Fruit fly (Drosophila melanogaster): ENCODE results near the gene CG32485.
A peak's percentile ranks its signal among the peaks of the same experiment; 100 is the strongest.

CG32485 gene

dm6 chr3L:3052110-3052871 is 2.2 kb downstream of the CG32485 start, which contains the start of gene CG1271 (continued):
- no peak for TF ChIP-seq pita (GFP tag; optimal IDR thresholded peaks at IDR 0.05)
- peak; percentile 19 for TF ChIP-seq sd (tag; optimal IDR thresholded peaks at IDR 0.05)
- TF ChIP-seq CG18476 (GFP tag; optimal IDR thresholded peaks at IDR 0.05) = peak; percentile 52
- TF ChIP-seq Dbx (GFP tag; IDR thresholded peaks at IDR 0.05) = peak; percentile 41; the same call in 1 of the 3 replicates
- TF ChIP-seq lov (optimal IDR thresholded peaks at IDR 0.05) = no peak
- TF ChIP-seq lov (GFP tag; IDR thresholded peaks at IDR 0.05) = no peak
- TF ChIP-seq CG7928 (GFP tag; optimal IDR thresholded peaks at IDR 0.05) = peak; percentile 80
- no peak for TF ChIP-seq CG3407 (GFP tag; optimal IDR thresholded peaks at IDR 0.05)
- TF ChIP-seq GATAe (GFP tag; conservative IDR thresholded peaks at IDR 0.05) = peak; percentile 80
- no peak for TF ChIP-seq Hey (tag; optimal IDR thresholded peaks at IDR 0.05)
- TF ChIP-seq CG14860 (GFP tag; IDR thresholded peaks at IDR 0.05; ENCODE audit: partially characterized antibody) = no peak
- peak; percentile 57 for TF ChIP-seq CG13424 (tag; optimal IDR thresholded peaks at IDR 0.05)
- TF ChIP-seq CG6791 (GFP tag; IDR thresholded peaks at IDR 0.05; ENCODE audit: partially characterized antibody) = no peak
- TF ChIP-seq Bdp1 (GFP tag; optimal IDR thresholded peaks at IDR 0.05) = peak; percentile 28
- TF ChIP-seq sob (GFP tag; IDR thresholded peaks at IDR 0.05) = peak; percentile 72
- peak; percentile 25 for TF ChIP-seq CTCF (GFP tag; optimal IDR thresholded peaks at IDR 0.05)

- TF ChIP-seq CG10366 (GFP tag; IDR thresholded peaks at IDR 0.05) (no peak), Dip2 (GFP tag; IDR thresholded peaks at IDR 0.05) (no peak), disco-r (GFP tag; optimal IDR thresholded peaks at IDR 0.05) (no peak), CG15011 (GFP tag; optimal IDR thresholded peaks at IDR 0.05) (no peak), sug (tag; optimal IDR thresholded peaks at IDR 0.05) (peak; percentile 96), nerfin-2 (GFP tag; IDR thresholded peaks at IDR 0.05; ENCODE audit: partially characterized antibody) (no peak), Pdp1 (GFP tag; optimal IDR thresholded peaks at IDR 0.05) (peak in 1 of 2 experiments; percentile 11), grn (GFP tag; optimal IDR thresholded peaks at IDR 0.05) (peak; percentile 45)
Observed at dm6 chr3L:3054099-3054498, 4.0 kb downstream of the CG32485 start.

- TF ChIP-seq so (GFP tag; IDR thresholded peaks at IDR 0.05) (no peak), Bgb (GFP tag; IDR thresholded peaks at IDR 0.05; ENCODE audit: partially characterized antibody) (peak; percentile 35), CG7963 (GFP tag; IDR thresholded peaks at IDR 0.05; ENCODE audit: partially characterized antibody) (peak; percentile 67), CG9932 (GFP tag; IDR thresholded peaks at IDR 0.05) (no peak), hb (GFP tag; IDR thresholded peaks at IDR 0.05; ENCODE audit: partially characterized antibody) (peak; percentile 59; the same call in 1 of the 3 replicates), Dp (GFP tag; optimal IDR thresholded peaks at IDR 0.05) (peak; percentile 98), stwl (tag; optimal IDR thresholded peaks at IDR 0.05) (peak; percentile 48), peb (GFP tag; IDR thresholded peaks at IDR 0.05) (no peak), inv (GFP tag; IDR thresholded peaks at IDR 0.05; ENCODE audit: partially characterized antibody) (0 out of 2 replicates have a peak, but pooled peaks have one; percentile 19), dm (GFP tag; optimal IDR thresholded peaks at IDR 0.05) (peak; percentile 63), zen2 (GFP tag; IDR thresholded peaks at IDR 0.05; ENCODE audit: partially characterized antibody) (peak; percentile 64; the same call in 1 of the 3 replicates), Med (GFP tag) (peak; percentile 70), CTCF (GFP tag; optimal IDR thresholded peaks at IDR 0.05) (no peak), lmd (GFP tag; IDR thresholded peaks at IDR 0.05) (no peak), MESR4 (GFP tag; optimal IDR thresholded peaks at IDR 0.05) (peak; percentile 51), slou (GFP tag; optimal IDR thresholded peaks at IDR 0.05) (no peak), CG7372 (GFP tag; IDR thresholded peaks at IDR 0.05) (no peak), fd64A (GFP tag; optimal IDR thresholded peaks at IDR 0.05) (no peak), Dref (GFP tag; IDR thresholded peaks at IDR 0.05) (peak; percentile 84), mld (GFP tag; IDR thresholded peaks at IDR 0.05; ENCODE audit: partially characterized antibody) (peak; percentile 67; the same call in 1 of the 3 replicates), trem (tag; optimal IDR thresholded peaks at IDR 0.05) (peak; percentile 51), CG8359 (GFP tag; optimal IDR thresholded peaks at IDR 0.05; ENCODE audit: borderline replicate concordance) (no peak), Opbp (GFP tag; IDR thresholded peaks at IDR 0.05; ENCODE audit: partially characterized antibody) (peak; percentile 62; the same call in 2 of the 3 replicates), Fer1 (GFP tag; optimal IDR thresholded peaks at IDR 0.05) (peak; percentile 7)
Observed at dm6 chr3L:3054851-3055250, 4.7 kb downstream of the CG32485 start, which contains the start of gene CG16753. CG16753 (plus strand) TSS chr3L:3055079.

Measured in whole organism, embryonic.